Worm (Caenorhabditis elegans) whole organism, mixed stage, embryonic: ENCODE measurements around the gene msp-38.

Experiments
- blmp-1 ChIP-seq: fragments of 150-350 bp; optimal IDR thresholded peaks from 2 replicates; lab custom pipeline; 2014; ENCODE audit warnings: missing biosample characterization, missing genetic modification characterization
- ceh-39 ChIP-seq: fragments of 150-350 bp; optimal IDR thresholded peaks from 2 replicates; lab custom pipeline; 2014; ENCODE audit warnings: missing biosample characterization, missing genetic modification characterization
- lin-13 ChIP-seq: fragments of 150-350 bp; optimal IDR thresholded peaks from 2 replicates; lab custom pipeline; 2014; ENCODE audit warnings: missing biosample characterization, missing genetic modification characterization
- lsy-2 ChIP-seq: fragments of 150-350 bp; optimal IDR thresholded peaks from 2 replicates; lab custom pipeline; 2014; ENCODE audit warnings: missing biosample characterization, missing genetic modification characterization
- nhr-76 ChIP-seq: sonication (generic microtip); optimal IDR thresholded peaks from 2 replicates; lab custom pipeline; 2017; ENCODE audit warnings: missing biosample characterization, missing genetic modification characterization
- pha-4 ChIP-seq: fragments of 150-350 bp; optimal IDR thresholded peaks from 2 replicates; lab custom pipeline; 2018; ENCODE audit warnings: missing biosample characterization, missing genetic modification reagents, missing genetic modification characterization
- snpc-4 ChIP-seq: fragments of 150-350 bp; optimal IDR thresholded peaks from 2 replicates; lab custom pipeline; 2014; ENCODE audit warnings: missing biosample characterization, missing genetic modification characterization
- tbx-8 ChIP-seq: fragments of 200-800 bp; sonication (Bioruptor generic); optimal IDR thresholded peaks from 2 replicates; lab custom pipeline; 2018; ENCODE audit warnings: mild to moderate bottlenecking, missing genetic modification characterization, moderate library complexity, missing compliant biosample characterization
- unc-62 ChIP-seq: fragments of 150-350 bp; optimal IDR thresholded peaks from 2 replicates; lab custom pipeline; 2014; ENCODE audit warnings: missing biosample characterization, missing genetic modification reagents, missing genetic modification characterization

- TF ChIP-seq pha-4 (tag; lab: Kevin White, UChicago), result no peak
- TF ChIP-seq ceh-39 (tag; lab: Kevin White, UChicago), result no peak
- no peak for TF ChIP-seq nhr-76
- no peak for TF ChIP-seq tbx-8 (GFP tag; lab: Kevin White, UChicago)
- no peak for TF ChIP-seq snpc-4 (tag; lab: Kevin White, UChicago)
- TF ChIP-seq lsy-2, result no peak
- TF ChIP-seq lin-13 (tag; lab: Kevin White, UChicago), result no peak
- TF ChIP-seq unc-62, result no peak
- TF ChIP-seq blmp-1 (tag; lab: Kevin White, UChicago), result no peak
These were observed 48.4 kb downstream of the msp-38 start, which contains the start of the genes C04G2.5 and msp-36 for ce11 chrIV:10095171-10095570.
